Fruit fly (Drosophila melanogaster) whole organism, embryonic: ENCODE data around the gene Set2.

Experiments used
- Awh ChIP-seq: fragments of 200-800 bp; sonication (Bioruptor generic); IDR thresholded peaks from 2 replicates; pipeline ENCODE4, ENCODE4 v1.3.6; 2022; ENCODE audit warnings: missing biosample characterization, missing genetic modification characterization
- Bteb2 ChIP-seq: fragments of 200-800 bp; sonication (Bioruptor generic); optimal IDR thresholded peaks from 2 replicates; lab custom pipeline; 2016; ENCODE audit warnings: missing biosample characterization, missing genetic modification characterization
- CG10274 ChIP-seq: fragments of 200-800 bp; sonication (Bioruptor generic); optimal IDR thresholded peaks from 3 replicates; lab custom pipeline; 2017; ENCODE audit warnings: missing biosample characterization, mild to moderate bottlenecking, missing genetic modification characterization
- CG14667 ChIP-seq: fragments of 200-800 bp; sonication (Bioruptor generic); IDR thresholded peaks from 2 replicates; pipeline ENCODE4 v1.3.6; 2022; ENCODE audit warnings: missing biosample characterization, missing genetic modification characterization
- CG14710 ChIP-seq: fragments of 200-800 bp; sonication (Bioruptor generic); optimal IDR thresholded peaks from 3 replicates; lab custom pipeline; 2019; ENCODE audit warnings: missing biosample characterization, mild to moderate bottlenecking, missing genetic modification characterization, moderate library complexity
- CG15601 ChIP-seq: fragments of 200-800 bp; sonication (Bioruptor generic); optimal IDR thresholded peaks from 3 replicates; lab custom pipeline; 2019; ENCODE audit warnings: missing biosample characterization, mild to moderate bottlenecking, missing genetic modification characterization, moderate library complexity
- CG1603 ChIP-seq: fragments of 200-800 bp; sonication (Bioruptor generic); optimal IDR thresholded peaks from 2 replicates; lab custom pipeline; 2019; ENCODE audit warnings: missing biosample characterization, mild to moderate bottlenecking, missing genetic modification characterization, moderate library complexity
- CG16815 ChIP-seq: fragments of 200-800 bp; sonication (Bioruptor generic); optimal IDR thresholded peaks from 3 replicates; lab custom pipeline; 2017; ENCODE audit warnings: missing biosample characterization, mild to moderate bottlenecking, missing genetic modification characterization
- CG16863 ChIP-seq: fragments of 200-800 bp; sonication (Bioruptor generic); optimal IDR thresholded peaks from 3 replicates; lab custom pipeline; 2016; ENCODE audit warnings: missing biosample characterization, missing genetic modification characterization
- CG18011 ChIP-seq: fragments of 200-800 bp; sonication (Bioruptor generic); optimal IDR thresholded peaks from 2 replicates; lab custom pipeline; 2017; ENCODE audit warnings: missing biosample characterization, missing genetic modification characterization, mild to moderate bottlenecking, moderate library complexity, missing genotype
- CG2199 ChIP-seq: fragments of 200-800 bp; sonication (Bioruptor generic); IDR thresholded peaks from 3 replicates; pipeline ENCODE4 v1.3.6; 2022; ENCODE audit warnings: missing biosample characterization, missing genetic modification characterization
- CG2202 ChIP-seq: fragments of 200-800 bp; sonication (Bioruptor generic); optimal IDR thresholded peaks from 2 replicates; lab custom pipeline; 2018; ENCODE audit warnings: missing biosample characterization, mild to moderate bottlenecking, missing genetic modification characterization
- CG2678 ChIP-seq: fragments of 200-800 bp; sonication (Bioruptor generic); optimal IDR thresholded peaks from 3 replicates; lab custom pipeline; 2019; ENCODE audit warnings: missing biosample characterization, mild to moderate bottlenecking, missing genetic modification characterization, moderate library complexity
- CG2875 ChIP-seq: fragments of 200-800 bp; sonication (Bioruptor generic); optimal IDR thresholded peaks from 2 replicates; lab custom pipeline; 2017; ENCODE audit warnings: missing biosample characterization, mild to moderate bottlenecking, missing genetic modification characterization, missing genetic modification reagents
- CG30020 ChIP-seq: fragments of 200-800 bp; optimal IDR thresholded peaks from 2 replicates; lab custom pipeline; 2019; ENCODE audit warnings: missing biosample characterization, mild to moderate bottlenecking, missing genetic modification characterization, moderate library complexity
- CG3281 ChIP-seq: fragments of 200-800 bp; sonication (Bioruptor generic); optimal IDR thresholded peaks from 3 replicates; lab custom pipeline; 2017; ENCODE audit warnings: missing biosample characterization, mild to moderate bottlenecking, missing genetic modification characterization
- CG5953 ChIP-seq: fragments of 200-800 bp; sonication (Bioruptor generic); IDR thresholded peaks from 2 replicates; pipeline ENCODE4 v1.3.6; 2022; ENCODE audit warnings: missing biosample characterization, missing genetic modification characterization
- CG6854 ChIP-seq: fragments of 200-800 bp; sonication (Bioruptor generic); optimal IDR thresholded peaks from 3 replicates; lab custom pipeline; 2017; ENCODE audit warnings: missing biosample characterization, mild to moderate bottlenecking, missing genetic modification characterization
- CG7839 ChIP-seq: fragments of 200-800 bp; sonication (Bioruptor generic); optimal IDR thresholded peaks from 3 replicates; lab custom pipeline; 2018; ENCODE audit warnings: missing biosample characterization, mild to moderate bottlenecking, missing genetic modification characterization, moderate library complexity
- CG7963 ChIP-seq: fragments of 200-800 bp; sonication (Bioruptor generic); IDR thresholded peaks from 3 replicates; pipeline ENCODE4 v1.3.6; 2022; ENCODE audit warnings: missing biosample characterization, missing genetic modification characterization; ENCODE audit not compliant: partially characterized antibody
- CG8765 ChIP-seq: fragments of 200-800 bp; sonication (Bioruptor generic); IDR thresholded peaks from 2 replicates; pipeline ENCODE4 v1.3.6; 2022; ENCODE audit warnings: missing biosample characterization, missing genetic modification characterization
- CG9437 ChIP-seq: fragments of 200-800 bp; sonication (Bioruptor generic); optimal IDR thresholded peaks from 2 replicates; lab custom pipeline; 2018; ENCODE audit warnings: missing biosample characterization, mild to moderate bottlenecking, missing genetic modification characterization
- Dfd ChIP-seq, 2 experiments: fragments of >200 bp; optimal IDR thresholded peaks; 2 replicates each; lab custom pipeline; 2017; ENCODE audit warnings: missing biosample characterization in 2 of 2, missing genetic modification characterization in 2 of 2
- Dll ChIP-seq: fragments of 200-800 bp; sonication (Bioruptor generic); IDR thresholded peaks from 4 replicates; pipeline ENCODE4 v1.3.6; 2022; ENCODE audit warnings: missing biosample characterization, missing genetic modification characterization; ENCODE audit not compliant: partially characterized antibody
- Jarid2 ChIP-seq: fragments of 200-800 bp; sonication (Bioruptor generic); optimal IDR thresholded peaks from 3 replicates; lab custom pipeline; 2017; ENCODE audit warnings: mild to moderate bottlenecking, missing biosample characterization, missing genetic modification reagents, missing genetic modification characterization
- NC2β ChIP-seq: fragments of 200-800 bp; sonication (Bioruptor generic); optimal IDR thresholded peaks from 2 replicates; lab custom pipeline; 2016; ENCODE audit warnings: missing biosample characterization, missing genetic modification characterization
- Neu2 ChIP-seq: fragments of 200-800 bp; sonication (Bioruptor generic); optimal IDR thresholded peaks from 3 replicates; lab custom pipeline; 2016; ENCODE audit warnings: missing biosample characterization, missing genetic modification characterization, borderline replicate concordance
- Oaz ChIP-seq: fragments of 200-800 bp; sonication (Bioruptor generic); IDR thresholded peaks from 2 replicates; pipeline ENCODE4 v1.3.6; 2022; ENCODE audit warnings: missing biosample characterization, missing genetic modification characterization
- Optix ChIP-seq: fragments of 200-800 bp; sonication (Bioruptor generic); IDR thresholded peaks from 3 replicates; pipeline ENCODE4 v1.3.6; 2022; ENCODE audit warnings: missing biosample characterization, missing genetic modification characterization
- Side ChIP-seq: fragments of 200-800 bp; sonication (Bioruptor generic); optimal IDR thresholded peaks from 2 replicates; lab custom pipeline; 2016; ENCODE audit warnings: missing biosample characterization, missing genetic modification characterization
- Tbp ChIP-seq: fragments of >200 bp; optimal IDR thresholded peaks from 2 replicates; lab custom pipeline; 2018; ENCODE audit warnings: missing biosample characterization, missing genetic modification characterization
- Trl ChIP-seq, 3 experiments: fragments of >200 bp in 2 of 3; fragments of 200-800 bp in 1 of 3; sonication (Bioruptor generic) in 1 of 3; optimal IDR thresholded peaks; 2 replicates in 1 of 3; 3 replicates in 2 of 3; lab custom pipeline; 2016 to 2017; ENCODE audit warnings: missing biosample characterization in 1 of 3, missing genetic modification characterization in 1 of 3
- cwo ChIP-seq: fragments of 200-800 bp; sonication (Bioruptor generic); optimal IDR thresholded peaks from 3 replicates; lab custom pipeline; 2017; ENCODE audit warnings: missing biosample characterization, missing genetic modification characterization, mild to moderate bottlenecking, moderate library complexity, missing genetic modification reagents
- fd3F ChIP-seq: fragments of 200-800 bp; sonication (Bioruptor generic); optimal IDR thresholded peaks from 2 replicates; lab custom pipeline; 2018; ENCODE audit warnings: missing biosample characterization, mild to moderate bottlenecking, missing genetic modification characterization, moderate library complexity
- insv ChIP-seq, 2 experiments: fragments of 200-800 bp; sonication (Bioruptor generic); optimal IDR thresholded peaks; 3 replicates each; lab custom pipeline; 2016 to 2018; ENCODE audit warnings: missing biosample characterization in 2 of 2, missing genetic modification characterization in 2 of 2
- jigr1 ChIP-seq: fragments of 200-800 bp; sonication (Bioruptor generic); IDR thresholded peaks from 3 replicates; pipeline ENCODE4 v1.3.6; 2022; ENCODE audit warnings: missing biosample characterization, missing genetic modification characterization
- kay ChIP-seq: fragments of 200-800 bp; sonication (Bioruptor generic); optimal IDR thresholded peaks from 2 replicates; lab custom pipeline; 2016; ENCODE audit warnings: missing biosample characterization, missing genetic modification characterization
- lab ChIP-seq: fragments of 200-800 bp; sonication (Bioruptor generic); optimal IDR thresholded peaks from 3 replicates; lab custom pipeline; 2017; ENCODE audit warnings: missing biosample characterization, missing genetic modification characterization, mild to moderate bottlenecking, moderate library complexity, missing genetic modification reagents
- lola ChIP-seq, 3 experiments: fragments of >200 bp in 2 of 3; fragments of 200-800 bp in 1 of 3; sonication (Bioruptor generic) in 1 of 3; optimal IDR thresholded peaks; 2 replicates each; lab custom pipeline; 2017 to 2019; ENCODE audit warnings: missing biosample characterization in 3 of 3, missing genetic modification characterization in 3 of 3, mild to moderate bottlenecking in 1 of 3, moderate library complexity in 1 of 3
- luna ChIP-seq: fragments of 200-800 bp; sonication (Bioruptor generic); optimal IDR thresholded peaks from 2 replicates; lab custom pipeline; 2016; ENCODE audit warnings: missing biosample characterization, missing genetic modification characterization
- pb ChIP-seq: fragments of 200-800 bp; sonication (Bioruptor generic); optimal IDR thresholded peaks from 3 replicates; lab custom pipeline; 2016; ENCODE audit warnings: missing biosample characterization, missing genetic modification characterization
- peb ChIP-seq: fragments of 200-800 bp; sonication (Bioruptor generic); IDR thresholded peaks from 2 replicates; pipeline ENCODE4 v1.3.6; 2022; ENCODE audit warnings: missing biosample characterization, missing genetic modification characterization
- sima ChIP-seq: fragments of 200-800 bp; sonication (Bioruptor generic); optimal IDR thresholded peaks from 2 replicates; lab custom pipeline; 2016; ENCODE audit warnings: missing biosample characterization, missing genetic modification characterization
- sna ChIP-seq: fragments of 200-800 bp; sonication (Bioruptor generic); IDR thresholded peaks from 2 replicates; pipeline ENCODE4 v1.3.6; 2022; ENCODE audit warnings: missing biosample characterization, missing genetic modification characterization; ENCODE audit not compliant: partially characterized antibody
- tin ChIP-seq: fragments of 200-800 bp; sonication (Bioruptor generic); optimal IDR thresholded peaks from 3 replicates; lab custom pipeline; 2016; ENCODE audit warnings: missing biosample characterization, missing genetic modification characterization
- twi ChIP-seq: fragments of 200-800 bp; optimal IDR thresholded peaks from 2 replicates; lab custom pipeline; 2019; ENCODE audit warnings: missing biosample characterization, mild to moderate bottlenecking, missing genetic modification characterization, moderate library complexity
- wek ChIP-seq: fragments of 200-800 bp; sonication (Bioruptor generic); optimal IDR thresholded peaks from 3 replicates; lab custom pipeline; 2018; ENCODE audit warnings: missing biosample characterization, mild to moderate bottlenecking, missing genetic modification characterization, moderate library complexity
- zen ChIP-seq: fragments of 200-800 bp; sonication (Bioruptor generic); optimal IDR thresholded peaks from 3 replicates; lab custom pipeline; 2018; ENCODE audit warnings: missing biosample characterization, mild to moderate bottlenecking, missing genetic modification characterization, moderate library complexity

Set2 gene

DNA sequence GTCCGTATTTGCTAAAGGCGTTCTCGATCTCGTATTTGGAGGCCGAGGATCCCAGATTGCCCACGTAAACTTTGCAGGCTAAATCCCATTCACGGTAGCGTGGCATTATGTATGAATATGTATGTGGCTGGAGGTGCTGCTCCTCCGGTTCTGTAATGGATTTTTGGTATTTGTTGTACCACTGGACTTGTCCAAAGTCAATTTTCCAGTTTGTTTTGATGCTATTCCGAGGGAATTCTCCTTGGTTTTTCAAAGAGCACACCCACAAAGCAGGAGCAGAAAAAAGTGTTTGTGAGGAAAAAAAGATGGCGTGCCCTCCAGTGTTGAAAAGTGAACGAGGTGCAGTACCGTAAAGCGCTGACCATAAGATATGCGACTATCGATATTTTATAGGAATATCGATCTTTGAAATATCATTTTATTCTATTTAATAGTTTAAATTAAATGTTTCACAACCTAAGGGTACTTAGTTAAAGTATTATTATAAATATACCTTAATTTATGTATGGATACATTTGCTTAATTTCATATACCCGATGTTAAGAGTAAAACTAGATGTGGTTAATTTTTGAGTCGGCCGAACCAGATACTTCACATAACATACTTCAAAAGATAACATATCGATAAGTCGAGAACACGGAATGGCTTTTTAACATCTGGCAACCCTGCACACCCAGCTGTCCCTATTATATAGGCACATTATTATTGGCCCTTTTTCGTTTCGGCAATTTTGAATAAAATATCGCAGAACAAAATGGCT is 28.3 kb upstream of the Set2 start, which contains the start of the genes Rbp1-like and Tim9a (continued):
- no peak for TF ChIP-seq Bteb2
- peak; percentile 83 for TF ChIP-seq CG14710 (tag; lab: Kevin White, UChicago)
- TF ChIP-seq cwo, result no peak
- no peak for TF ChIP-seq sima (GFP tag; lab: Kevin White, UChicago)
- TF ChIP-seq CG18011 (GFP tag; lab: Kevin White, UChicago), result peak; percentile 2
- TF ChIP-seq CG7839 (tag; lab: Kevin White, UChicago), result peak; percentile 38
- TF ChIP-seq peb (GFP tag; lab: Robert Waterston, UW), result no peak
- no peak for TF ChIP-seq CG2202 (tag; lab: Kevin White, UChicago)
- peak; percentile 34 for TF ChIP-seq Tbp (GFP tag; lab: Kevin White, UChicago)
- no peak for TF ChIP-seq CG5953 (GFP tag; lab: Robert Waterston, UW)
- TF ChIP-seq CG1603 (tag; lab: Kevin White, UChicago), result peak; percentile 16
- peak; percentile 87 for TF ChIP-seq Dll (GFP tag; lab: Robert Waterston, UW)
- TF ChIP-seq jigr1 (GFP tag; lab: Robert Waterston, UW), result no peak
- peak; percentile 62 for TF ChIP-seq CG9437 (GFP tag; lab: Kevin White, UChicago)
- TF ChIP-seq wek, result no peak
- TF ChIP-seq Neu2 (GFP tag; lab: Kevin White, UChicago), result no peak
- TF ChIP-seq insv (GFP tag; optimal IDR thresholded peaks at IDR 0.05; lab: Kevin White, UChicago), result no peak
- TF ChIP-seq Awh (GFP tag; lab: Robert Waterston, UW), result no peak
- no peak for TF ChIP-seq CG2199 (GFP tag; lab: Robert Waterston, UW)
- no peak for TF ChIP-seq CG6854 (GFP tag; lab: Kevin White, UChicago)
- no peak for TF ChIP-seq Jarid2 (GFP tag; lab: Kevin White, UChicago)
- no peak for TF ChIP-seq Optix
- TF ChIP-seq CG16863, result no peak
- peak; percentile 52 for TF ChIP-seq lab (GFP tag; lab: Kevin White, UChicago)
- no peak for TF ChIP-seq CG7963 (GFP tag; lab: Robert Waterston, UW)
- TF ChIP-seq CG2875 (GFP tag; lab: Kevin White, UChicago), result no peak
- no peak for TF ChIP-seq CG14667 (GFP tag; lab: Robert Waterston, UW)
- no peak for TF ChIP-seq Dfd (GFP tag; optimal IDR thresholded peaks at IDR 0.05; lab: Kevin White, UChicago)
- no peak for TF ChIP-seq NC2β (GFP tag; lab: Kevin White, UChicago)
- no peak for TF ChIP-seq twi
- no peak for TF ChIP-seq CG16815
- TF ChIP-seq Trl (optimal IDR thresholded peaks at IDR 0.05; lab: Kevin White, UChicago), result no peak
- no peak for TF ChIP-seq Trl (GFP tag; optimal IDR thresholded peaks at IDR 0.05; lab: Kevin White, UChicago)
- TF ChIP-seq tin, result peak; percentile 13
- TF ChIP-seq CG8765 (GFP tag; lab: Robert Waterston, UW), result no peak
- TF ChIP-seq luna, result no peak
- TF ChIP-seq zen (tag; lab: Kevin White, UChicago), result no peak
- TF ChIP-seq CG3281 (GFP tag; lab: Kevin White, UChicago), result peak; percentile 30
- no peak for TF ChIP-seq Oaz
- TF ChIP-seq CG2678, result peak; percentile 55
- TF ChIP-seq pb (GFP tag; lab: Kevin White, UChicago), result no peak
- TF ChIP-seq fd3F (GFP tag; lab: Kevin White, UChicago), result no peak
- TF ChIP-seq CG15601 (tag; lab: Kevin White, UChicago), result peak; percentile 28
- no peak for TF ChIP-seq kay (GFP tag; lab: Kevin White, UChicago)
- peak; percentile 51 for TF ChIP-seq CG30020 (tag; lab: Kevin White, UChicago)
- no peak for TF ChIP-seq Side (GFP tag; lab: Kevin White, UChicago)
- no peak for TF ChIP-seq CG10274 (GFP tag; lab: Kevin White, UChicago)
- peak in 1 of 3 experiments; percentile 36 for TF ChIP-seq lola (GFP tag; optimal IDR thresholded peaks at IDR 0.05; lab: Kevin White, UChicago)
- TF ChIP-seq sna (GFP tag; lab: Robert Waterston, UW), result peak; percentile 62; the same call in 1 of the 2 replicates
